Worm (Caenorhabditis elegans): ENCODE data around the gene set-8.

DNA sequence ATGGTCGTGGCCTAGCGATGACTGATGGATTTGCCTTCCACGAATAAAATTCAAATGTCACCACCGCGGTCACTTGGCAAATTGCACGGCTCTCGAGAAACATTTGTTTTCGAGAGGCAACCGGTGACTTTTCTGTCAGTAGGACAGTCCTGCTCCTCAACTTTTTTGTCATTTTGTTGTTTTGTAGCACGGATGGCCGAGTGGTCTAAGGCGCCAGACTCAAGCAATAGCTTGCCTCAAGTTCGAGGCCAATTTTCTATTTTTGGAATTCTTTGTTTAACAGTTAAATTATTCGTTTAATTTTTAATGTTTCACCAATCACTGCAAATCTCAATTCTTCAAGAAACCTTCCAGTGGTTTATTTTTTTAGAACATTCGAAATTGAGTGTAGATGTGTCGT is 2.3 kb upstream of the set-8 start:
- TF ChIP-seq him-1 (tag; optimal IDR thresholded peaks at IDR 0.05) (no peak), dao-5 (tag; optimal IDR thresholded peaks at IDR 0.05) (no peak)

Data from whole organism, L4/young adult.